Worm (Caenorhabditis elegans) whole organism, L4/young adult: ENCODE measurements around the gene K09C4.4.

Source experiments
- W03F9.2 ChIP-seq: fragments of 150-350 bp; optimal IDR thresholded peaks from 2 replicates; lab custom pipeline; 2014; ENCODE audit warnings: missing biosample characterization, missing genetic modification characterization
- dao-5 ChIP-seq: sonication (generic microtip); optimal IDR thresholded peaks from 2 replicates; lab custom pipeline; 2016; ENCODE audit warnings: missing genotype, missing genetic modification characterization, moderate library complexity, missing compliant biosample characterization
- him-1 ChIP-seq: sonication (generic microtip); optimal IDR thresholded peaks from 2 replicates; lab custom pipeline; 2016; ENCODE audit warnings: missing genotype, missing genetic modification reagents, missing genetic modification characterization, missing compliant biosample characterization

- TF ChIP-seq dao-5 (tag; lab: Kevin White, UChicago): no peak
- no peak for TF ChIP-seq him-1 (tag; lab: Kevin White, UChicago)
- TF ChIP-seq W03F9.2 (tag; lab: Kevin White, UChicago): no peak
These were observed 43.5 kb upstream of the K09C4.4 start, which contains the start of gene F40F4.7 for ce11 chrX:3245812-3246211.
